Fruit fly (Drosophila melanogaster): ENCODE results near the gene ND-SGDH.

dm6 chr3L:12127294-12128029 is 10.9 kb downstream of the ND-SGDH start, which contains the start of the genes Ir68b and CG34241:
- TF ChIP-seq CG8478 (optimal IDR thresholded peaks at IDR 0.05) = no peak
- TF ChIP-seq CTCF (optimal IDR thresholded peaks at IDR 0.05) = no peak
